Worm (Caenorhabditis elegans) whole organism, L4/young adult: ENCODE results near the gene M7.12.

Experiments
- W03F9.2 ChIP-seq: fragments of 150-350 bp; optimal IDR thresholded peaks from 2 replicates; lab custom pipeline; 2014; ENCODE audit warnings: missing biosample characterization, missing genetic modification characterization
- him-1 ChIP-seq: sonication (generic microtip); optimal IDR thresholded peaks from 2 replicates; lab custom pipeline; 2016; ENCODE audit warnings: missing genotype, missing genetic modification reagents, missing genetic modification characterization, missing compliant biosample characterization

ce11 chrIV:11118837-11119491 lies 21.2 kb upstream of the M7.12 start, which contains the start of the genes imp-2 and enpl-1:
- peak; percentile 45 for TF ChIP-seq W03F9.2
- TF ChIP-seq him-1 (tag; lab: Kevin White, UChicago): no peak
